Fruit fly (Drosophila melanogaster) whole organism, prepupa: ENCODE results near the gene hid.

ENCODE experiments used
- CG6792 ChIP-seq: fragments of 200-800 bp; sonication (Bioruptor generic); optimal IDR thresholded peaks from 3 replicates; lab custom pipeline; 2016; ENCODE audit warnings: missing biosample characterization, missing genetic modification characterization
- Hr39 ChIP-seq: fragments of 200-800 bp; sonication (Bioruptor generic); optimal IDR thresholded peaks from 2 replicates; lab custom pipeline; 2016; ENCODE audit warnings: missing biosample characterization, missing genetic modification characterization
- cyc ChIP-seq: fragments of 200-800 bp; sonication (Bioruptor generic); optimal IDR thresholded peaks from 3 replicates; lab custom pipeline; 2016; ENCODE audit warnings: missing biosample characterization, missing genetic modification characterization

DNA sequence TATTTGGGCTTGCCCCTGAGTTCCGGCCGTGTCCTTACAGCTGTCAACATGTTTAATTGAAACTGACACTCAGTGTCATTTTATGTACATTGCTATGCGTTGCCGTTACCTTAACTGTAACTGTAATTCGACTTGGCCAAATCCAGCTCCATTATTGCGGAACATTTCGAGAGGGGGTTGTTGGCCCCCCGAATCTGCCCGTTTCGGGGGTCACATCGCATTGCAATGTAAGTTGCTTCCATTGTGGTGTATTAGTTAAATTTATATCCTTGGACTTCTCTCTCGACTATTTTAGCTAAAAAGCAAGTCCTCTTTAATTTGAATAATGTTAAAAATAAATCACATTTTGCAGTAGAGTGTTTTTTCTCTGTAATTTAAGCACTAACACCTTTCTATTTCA is 61.3 kb downstream of the hid start:
- TF ChIP-seq CG6792 (GFP tag; lab: Kevin White, UChicago), result no peak
- no peak for TF ChIP-seq cyc (GFP tag; lab: Kevin White, UChicago)
- no peak for TF ChIP-seq Hr39 (GFP tag; lab: Kevin White, UChicago)
